Fruit fly (Drosophila melanogaster) whole organism, embryonic: Measurements from ENCODE around the gene APC4.

ENCODE experiments used
- Bdp1 ChIP-seq: fragments of 200-800 bp; sonication (Bioruptor generic); optimal IDR thresholded peaks from 3 replicates; lab custom pipeline; 2016; ENCODE audit warnings: missing biosample characterization, missing genetic modification characterization
- C15 ChIP-seq: fragments of 200-800 bp; sonication (Bioruptor generic); IDR thresholded peaks from 3 replicates; pipeline ENCODE4 v1.3.6; 2022; ENCODE audit warnings: missing biosample characterization, missing genetic modification characterization
- CG10274 ChIP-seq: fragments of 200-800 bp; sonication (Bioruptor generic); optimal IDR thresholded peaks from 3 replicates; lab custom pipeline; 2017; ENCODE audit warnings: missing biosample characterization, mild to moderate bottlenecking, missing genetic modification characterization
- CG10543 ChIP-seq: fragments of 200-800 bp; sonication (Bioruptor generic); optimal IDR thresholded peaks from 3 replicates; lab custom pipeline; 2017; ENCODE audit warnings: missing biosample characterization, mild to moderate bottlenecking, missing genetic modification characterization, moderate library complexity
- CG12744 ChIP-seq: fragments of 200-800 bp; sonication (Bioruptor generic); optimal IDR thresholded peaks from 2 replicates; lab custom pipeline; 2016; ENCODE audit warnings: missing biosample characterization, missing genetic modification characterization
- CG13894 ChIP-seq: fragments of 200-800 bp; sonication (Bioruptor generic); optimal IDR thresholded peaks from 3 replicates; lab custom pipeline; 2018; ENCODE audit warnings: missing biosample characterization, mild to moderate bottlenecking, missing genetic modification characterization, moderate library complexity
- CG17186 ChIP-seq: fragments of 200-800 bp; sonication (Bioruptor generic); optimal IDR thresholded peaks from 3 replicates; lab custom pipeline; 2017; ENCODE audit warnings: missing biosample characterization, missing genetic modification reagents, missing genetic modification characterization
- CG17568 ChIP-seq: fragments of 200-800 bp; sonication (Bioruptor generic); optimal IDR thresholded peaks from 2 replicates; lab custom pipeline; 2018; ENCODE audit warnings: missing biosample characterization, mild to moderate bottlenecking, missing genetic modification characterization, moderate library complexity
- CG1792 ChIP-seq: fragments of 200-800 bp; sonication (Bioruptor generic); optimal IDR thresholded peaks from 2 replicates; lab custom pipeline; 2016; ENCODE audit warnings: missing biosample characterization, missing genetic modification characterization
- CG18011 ChIP-seq: fragments of 200-800 bp; sonication (Bioruptor generic); optimal IDR thresholded peaks from 2 replicates; lab custom pipeline; 2017; ENCODE audit warnings: missing biosample characterization, missing genetic modification characterization, mild to moderate bottlenecking, moderate library complexity, missing genotype
- CG2129 ChIP-seq: fragments of 200-800 bp; sonication (Bioruptor generic); IDR thresholded peaks from 2 replicates; pipeline ENCODE4 v1.3.6; 2022; ENCODE audit warnings: missing biosample characterization, missing genetic modification characterization; ENCODE audit not compliant: partially characterized antibody
- CG3847 ChIP-seq: fragments of 200-800 bp; sonication (Bioruptor generic); IDR thresholded peaks from 2 replicates; pipeline ENCODE4 v1.3.6; 2022; ENCODE audit warnings: missing biosample characterization, missing genetic modification characterization
- CG4282 ChIP-seq: fragments of 200-800 bp; sonication (Bioruptor generic); optimal IDR thresholded peaks from 2 replicates; lab custom pipeline; 2016; ENCODE audit warnings: missing biosample characterization, missing genetic modification characterization
- CG4360 ChIP-seq: fragments of 200-800 bp; sonication (Bioruptor generic); IDR thresholded peaks from 2 replicates; pipeline ENCODE4 v1.3.6; 2022; ENCODE audit warnings: missing biosample characterization, missing genetic modification characterization
- CG43689 ChIP-seq: fragments of 200-800 bp; sonication (Bioruptor generic); IDR thresholded peaks from 2 replicates; pipeline ENCODE4 v1.3.6; 2022; ENCODE audit warnings: missing biosample characterization, missing genetic modification characterization
- CG4820 ChIP-seq: fragments of 200-800 bp; sonication (Bioruptor generic); optimal IDR thresholded peaks from 3 replicates; lab custom pipeline; 2016; ENCODE audit warnings: missing biosample characterization, missing genetic modification characterization
- CG5180 ChIP-seq: fragments of 200-800 bp; sonication (Bioruptor generic); optimal IDR thresholded peaks from 3 replicates; lab custom pipeline; 2017; ENCODE audit warnings: missing biosample characterization, missing genetic modification characterization, mild to moderate bottlenecking, moderate library complexity, missing genetic modification reagents
- CG6654 ChIP-seq: fragments of 200-800 bp; sonication (Bioruptor generic); optimal IDR thresholded peaks from 2 replicates; lab custom pipeline; 2017; ENCODE audit warnings: missing biosample characterization, mild to moderate bottlenecking, missing genetic modification characterization
- CG6813 ChIP-seq: fragments of 200-800 bp; sonication (Bioruptor generic); optimal IDR thresholded peaks from 2 replicates; lab custom pipeline; 2017; ENCODE audit warnings: missing biosample characterization, missing genetic modification characterization, mild to moderate bottlenecking, moderate library complexity, missing genetic modification reagents
- CG7839 ChIP-seq: fragments of 200-800 bp; sonication (Bioruptor generic); optimal IDR thresholded peaks from 3 replicates; lab custom pipeline; 2018; ENCODE audit warnings: missing biosample characterization, mild to moderate bottlenecking, missing genetic modification characterization, moderate library complexity
- CG8359 ChIP-seq: fragments of 200-800 bp; sonication (Bioruptor generic); optimal IDR thresholded peaks from 2 replicates; lab custom pipeline; 2017; ENCODE audit warnings: missing biosample characterization, mild to moderate bottlenecking, missing genetic modification characterization, borderline replicate concordance
- CG9215 ChIP-seq: fragments of 200-800 bp; sonication (Bioruptor generic); IDR thresholded peaks from 2 replicates; pipeline ENCODE4 v1.3.6; 2022; ENCODE audit warnings: missing biosample characterization, missing genetic modification characterization
- CkIIα-i1 ChIP-seq: fragments of 200-800 bp; sonication (Bioruptor generic); IDR thresholded peaks from 2 replicates; pipeline ENCODE4 v1.3.6; 2022; ENCODE audit warnings: missing biosample characterization, missing genetic modification characterization
- D19A ChIP-seq: fragments of 200-800 bp; optimal IDR thresholded peaks from 3 replicates; lab custom pipeline; 2019; ENCODE audit warnings: missing biosample characterization, mild to moderate bottlenecking, missing genetic modification characterization, moderate library complexity
- Dek ChIP-seq: fragments of 200-800 bp; sonication (Bioruptor generic); optimal IDR thresholded peaks from 3 replicates; lab custom pipeline; 2019; ENCODE audit warnings: missing biosample characterization, mild to moderate bottlenecking, missing genetic modification characterization, moderate library complexity
- Dp ChIP-seq: fragments of 200-800 bp; sonication (Bioruptor generic); optimal IDR thresholded peaks from 2 replicates; lab custom pipeline; 2018; ENCODE audit warnings: missing biosample characterization, mild to moderate bottlenecking, missing genetic modification characterization, moderate library complexity
- Dref ChIP-seq: fragments of 200-800 bp; sonication (Bioruptor generic); IDR thresholded peaks from 2 replicates; pipeline ENCODE4 v1.3.6; 2022; ENCODE audit warnings: missing biosample characterization, missing genetic modification characterization
- E2f1 ChIP-seq: fragments of 200-800 bp; sonication (Bioruptor generic); IDR thresholded peaks from 2 replicates; pipeline ENCODE4 v1.3.6; 2022; ENCODE audit warnings: missing biosample characterization, missing genetic modification characterization
- H2.0 ChIP-seq: fragments of 200-800 bp; sonication (Bioruptor generic); IDR thresholded peaks from 2 replicates; pipeline ENCODE4 v1.3.6; 2022; ENCODE audit warnings: missing biosample characterization, missing genetic modification characterization
- Hand ChIP-seq: fragments of 200-800 bp; sonication (Bioruptor generic); optimal IDR thresholded peaks from 2 replicates; lab custom pipeline; 2017; ENCODE audit warnings: mild to moderate bottlenecking, missing biosample characterization, missing genetic modification reagents, missing genetic modification characterization
- HmgD ChIP-seq: fragments of 200-800 bp; sonication (Bioruptor generic); optimal IDR thresholded peaks from 3 replicates; lab custom pipeline; 2016; ENCODE audit warnings: missing biosample characterization, missing genetic modification characterization
- MTF-1 ChIP-seq: fragments of 200-800 bp; sonication (Bioruptor generic); optimal IDR thresholded peaks from 2 replicates; lab custom pipeline; 2018; ENCODE audit warnings: missing biosample characterization, mild to moderate bottlenecking, missing genetic modification characterization, borderline replicate concordance
- NC2α ChIP-seq: fragments of 200-800 bp; sonication (Bioruptor generic); optimal IDR thresholded peaks from 2 replicates; lab custom pipeline; 2016; ENCODE audit warnings: missing biosample characterization, missing genetic modification characterization
- Optix ChIP-seq: fragments of 200-800 bp; sonication (Bioruptor generic); IDR thresholded peaks from 3 replicates; pipeline ENCODE4 v1.3.6; 2022; ENCODE audit warnings: missing biosample characterization, missing genetic modification characterization
- Pdp1 ChIP-seq, 2 experiments: fragments of 200-800 bp; sonication (Bioruptor generic); optimal IDR thresholded peaks; 3 replicates each; lab custom pipeline; 2016; ENCODE audit warnings: missing biosample characterization in 2 of 2, missing genetic modification characterization in 2 of 2, mild to moderate bottlenecking in 1 of 2, moderate library complexity in 1 of 2
- Poxn ChIP-seq: fragments of 200-800 bp; sonication (Bioruptor generic); IDR thresholded peaks from 2 replicates; pipeline ENCODE4 v1.3.6; 2022; ENCODE audit warnings: missing biosample characterization, missing genetic modification characterization
- Ravus ChIP-seq: fragments of 200-800 bp; sonication (Bioruptor generic); IDR thresholded peaks from 2 replicates; pipeline ENCODE4 v1.3.6; 2022; ENCODE audit warnings: missing biosample characterization, missing genetic modification characterization
- bowl ChIP-seq: fragments of 200-800 bp; sonication (Bioruptor generic); IDR thresholded peaks from 2 replicates; pipeline ENCODE4 v1.3.6; 2022; ENCODE audit warnings: missing biosample characterization, missing genetic modification characterization
- dm ChIP-seq: fragments of 200-800 bp; sonication (Bioruptor generic); optimal IDR thresholded peaks from 3 replicates; lab custom pipeline; 2016; ENCODE audit warnings: missing biosample characterization, missing genetic modification characterization
- esg ChIP-seq: fragments of 200-800 bp; sonication (Bioruptor generic); conservative IDR thresholded peaks from 2 replicates; pipeline ENCODE4 v1.3.6; 2022; ENCODE audit warnings: missing biosample characterization, missing genetic modification characterization
- fd64A ChIP-seq: fragments of 200-800 bp; sonication (Bioruptor generic); optimal IDR thresholded peaks from 3 replicates; lab custom pipeline; 2018; ENCODE audit warnings: missing biosample characterization, mild to moderate bottlenecking, missing genetic modification characterization
- fd96Cb ChIP-seq: fragments of 200-800 bp; sonication (Bioruptor generic); optimal IDR thresholded peaks from 2 replicates; lab custom pipeline; 2018; ENCODE audit warnings: missing biosample characterization, mild to moderate bottlenecking, missing genetic modification characterization, moderate library complexity
- gcm2 ChIP-seq: fragments of 200-800 bp; sonication (Bioruptor generic); optimal IDR thresholded peaks from 2 replicates; lab custom pipeline; 2016; ENCODE audit warnings: missing biosample characterization, missing genetic modification characterization
- gsb ChIP-seq: fragments of 200-800 bp; sonication (Bioruptor generic); IDR thresholded peaks from 2 replicates; pipeline ENCODE4 v1.3.6; 2022; ENCODE audit warnings: missing biosample characterization, missing genetic modification characterization
- inv ChIP-seq: fragments of 200-800 bp; sonication (Bioruptor generic); IDR thresholded peaks from 2 replicates; pipeline ENCODE4 v1.3.6; 2022; ENCODE audit warnings: missing biosample characterization, missing genetic modification characterization; ENCODE audit not compliant: partially characterized antibody
- nerfin-2 ChIP-seq: fragments of 200-800 bp; sonication (Bioruptor generic); IDR thresholded peaks from 2 replicates; pipeline ENCODE4 v1.3.6; 2022; ENCODE audit warnings: missing biosample characterization, missing genetic modification characterization; ENCODE audit not compliant: partially characterized antibody
- psq ChIP-seq: fragments of 200-800 bp; sonication (Bioruptor generic); optimal IDR thresholded peaks from 2 replicates; lab custom pipeline; 2017; ENCODE audit warnings: missing biosample characterization, missing genetic modification characterization
- ranshi ChIP-seq: fragments of 200-800 bp; sonication (Bioruptor generic); IDR thresholded peaks from 2 replicates; pipeline ENCODE4 v1.3.6; 2022; ENCODE audit warnings: missing biosample characterization, missing genetic modification characterization
- repo ChIP-seq: fragments of 200-800 bp; sonication (Bioruptor generic); optimal IDR thresholded peaks from 2 replicates; lab custom pipeline; 2016; ENCODE audit warnings: missing biosample characterization, missing genetic modification characterization
- slp2 ChIP-seq: fragments of 200-800 bp; sonication (Bioruptor generic); optimal IDR thresholded peaks from 2 replicates; lab custom pipeline; 2016; ENCODE audit warnings: missing biosample characterization, missing genetic modification characterization
- sug ChIP-seq: fragments of 200-800 bp; optimal IDR thresholded peaks from 2 replicates; lab custom pipeline; 2019; ENCODE audit warnings: missing biosample characterization, mild to moderate bottlenecking, missing genetic modification characterization, moderate library complexity

APC4 gene

dm6 chrX:9042457-9043045 lies 40.2 kb upstream of the APC4 start (continued):
- TF ChIP-seq gcm2 (GFP tag; lab: Kevin White, UChicago), result no peak
- no peak for TF ChIP-seq CG12744 (GFP tag; lab: Kevin White, UChicago)
- TF ChIP-seq HmgD, result no peak
- no peak for TF ChIP-seq CG6654 (GFP tag; lab: Kevin White, UChicago)
- TF ChIP-seq CG4820 (GFP tag; lab: Kevin White, UChicago), result no peak
- no peak for TF ChIP-seq gsb
- TF ChIP-seq ranshi, result no peak
- no peak for TF ChIP-seq Dref
- TF ChIP-seq CG10543 (GFP tag; lab: Kevin White, UChicago), result no peak
- no peak for TF ChIP-seq CG2129 (GFP tag; lab: Robert Waterston, UW)
- TF ChIP-seq C15 (GFP tag; lab: Robert Waterston, UW), result no peak
- no peak for TF ChIP-seq CG18011 (GFP tag; lab: Kevin White, UChicago)
- TF ChIP-seq CG17186 (GFP tag; lab: Kevin White, UChicago), result no peak
- no peak for TF ChIP-seq inv (GFP tag; lab: Robert Waterston, UW)
- no peak for TF ChIP-seq CG10274 (GFP tag; lab: Kevin White, UChicago)
- TF ChIP-seq H2.0 (GFP tag; lab: Robert Waterston, UW), result no peak
- TF ChIP-seq esg, result no peak
- TF ChIP-seq Dp (GFP tag; lab: Kevin White, UChicago), result no peak
- TF ChIP-seq Poxn (GFP tag; lab: Robert Waterston, UW), result no peak
- TF ChIP-seq Pdp1 (GFP tag; optimal IDR thresholded peaks at IDR 0.05; lab: Kevin White, UChicago), result peak in 1 of 2 experiments; percentile 80
- no peak for TF ChIP-seq Optix (GFP tag; lab: Robert Waterston, UW)
- no peak for TF ChIP-seq CG1792 (GFP tag; lab: Kevin White, UChicago)
- no peak for TF ChIP-seq NC2α (GFP tag; lab: Kevin White, UChicago)
- peak; percentile 15 for TF ChIP-seq CG7839
- TF ChIP-seq D19A (tag; lab: Kevin White, UChicago), result peak; percentile 24
- no peak for TF ChIP-seq CkIIα-i1 (GFP tag; lab: Robert Waterston, UW)
- TF ChIP-seq MTF-1, result no peak
- peak; percentile 14; the same call in 1 of the 2 replicates for TF ChIP-seq E2f1 (GFP tag; lab: Robert Waterston, UW)
- TF ChIP-seq CG5180 (GFP tag; lab: Kevin White, UChicago), result no peak
- TF ChIP-seq CG13894 (tag; lab: Kevin White, UChicago), result no peak
- TF ChIP-seq fd96Cb (tag; lab: Kevin White, UChicago), result no peak
- TF ChIP-seq fd64A (GFP tag; lab: Kevin White, UChicago), result no peak
- TF ChIP-seq dm (GFP tag; lab: Kevin White, UChicago), result no peak
- TF ChIP-seq repo (GFP tag; lab: Kevin White, UChicago), result no peak
- TF ChIP-seq CG8359, result no peak
- TF ChIP-seq Hand, result no peak
- TF ChIP-seq CG9215 (GFP tag; lab: Robert Waterston, UW), result no peak
- TF ChIP-seq CG17568 (GFP tag; lab: Kevin White, UChicago), result no peak
- peak; percentile 57 for TF ChIP-seq CG4360
- no peak for TF ChIP-seq bowl (GFP tag; lab: Robert Waterston, UW)
- no peak for TF ChIP-seq CG43689
- TF ChIP-seq nerfin-2 (GFP tag; lab: Robert Waterston, UW), result no peak
- TF ChIP-seq psq (GFP tag; lab: Kevin White, UChicago), result no peak
- TF ChIP-seq CG6813 (GFP tag; lab: Kevin White, UChicago), result no peak
- TF ChIP-seq CG4282 (GFP tag; lab: Kevin White, UChicago), result no peak
- TF ChIP-seq sug, result peak; percentile 6
- TF ChIP-seq Bdp1, result no peak
- TF ChIP-seq Ravus, result no peak
- TF ChIP-seq slp2 (GFP tag; lab: Kevin White, UChicago), result no peak
- no peak for TF ChIP-seq Dek (tag; lab: Kevin White, UChicago)
- no peak for TF ChIP-seq CG3847 (GFP tag; lab: Robert Waterston, UW)
